Fruit fly (Drosophila melanogaster): ENCODE data around the gene Rab14.
A peak's percentile ranks its signal among the peaks of the same experiment; 100 is the strongest.

Rab14 gene

dm6 chr2L:14346588-14346987 is 8.4 kb upstream of the Rab14 start, which contains the start of gene Send2:
TSS of gene Send2 (minus strand) at chr2L:14346688.
- TF ChIP-seq CG12768 (GFP tag; optimal IDR thresholded peaks at IDR 0.05) (no peak), CG11617 (GFP tag; optimal IDR thresholded peaks at IDR 0.05) (no peak), cic (GFP tag; optimal IDR thresholded peaks at IDR 0.05) (no peak), CG33017 (tag; optimal IDR thresholded peaks at IDR 0.05) (no peak), Hr96 (GFP tag; optimal IDR thresholded peaks at IDR 0.05) (no peak), kay (GFP tag; ENCODE audit: borderline replicate concordance) (no peak)

- no peak for TF ChIP-seq Mnt (GFP tag; optimal IDR thresholded peaks at IDR 0.05)
- TF ChIP-seq bab1 (GFP tag; optimal IDR thresholded peaks at IDR 0.05): peak; percentile 71
- TF ChIP-seq Clk (GFP tag; optimal IDR thresholded peaks at IDR 0.05): no peak
- no peak for TF ChIP-seq kay (GFP tag; ENCODE audit: borderline replicate concordance)
- TF ChIP-seq Crg-1 (GFP tag; optimal IDR thresholded peaks at IDR 0.05): no peak
- TF ChIP-seq cic (GFP tag; optimal IDR thresholded peaks at IDR 0.05): no peak
- no peak for TF ChIP-seq CG14711 (tag; optimal IDR thresholded peaks at IDR 0.05)
Measured at dm6 chr2L:14348602-14349001, 6.3 kb upstream of the Rab14 start, which contains the start of gene mTTF. TSS of gene mTTF (minus strand) at chr2L:14348790.

- no peak for TF ChIP-seq CG7045 (GFP tag; optimal IDR thresholded peaks at IDR 0.05)
- TF ChIP-seq CG11617 (GFP tag; optimal IDR thresholded peaks at IDR 0.05): no peak
- no peak for TF ChIP-seq ovo (GFP tag; optimal IDR thresholded peaks at IDR 0.05)
- TF ChIP-seq tj (GFP tag; optimal IDR thresholded peaks at IDR 0.05): no peak
- TF ChIP-seq Clk (GFP tag; optimal IDR thresholded peaks at IDR 0.05): no peak
- TF ChIP-seq pad (GFP tag; optimal IDR thresholded peaks at IDR 0.05): no peak
- no peak for TF ChIP-seq bab1 (GFP tag; optimal IDR thresholded peaks at IDR 0.05)
- TF ChIP-seq CG12768 (GFP tag; optimal IDR thresholded peaks at IDR 0.05): no peak
- no peak for TF ChIP-seq Crg-1 (GFP tag; optimal IDR thresholded peaks at IDR 0.05)
- no peak for TF ChIP-seq CG7101 (tag; optimal IDR thresholded peaks at IDR 0.05)
- TF ChIP-seq kay (GFP tag; ENCODE audit: borderline replicate concordance): no peak
- TF ChIP-seq CG14711 (tag; optimal IDR thresholded peaks at IDR 0.05): no peak
- TF ChIP-seq cic (GFP tag; optimal IDR thresholded peaks at IDR 0.05): no peak
- no peak for TF ChIP-seq CG5204 (GFP tag; optimal IDR thresholded peaks at IDR 0.05)
- TF ChIP-seq CG1620 (GFP tag; optimal IDR thresholded peaks at IDR 0.05): no peak
- no peak for TF ChIP-seq cnc (optimal IDR thresholded peaks at IDR 0.05)
- no peak for TF ChIP-seq Hr96 (GFP tag; optimal IDR thresholded peaks at IDR 0.05)
Measured at dm6 chr2L:14350587-14350986, 4.4 kb upstream of the Rab14 start.

dm6 chr2L:14351441-14352127 is 3.4 kb upstream of the Rab14 start, which contains the start of gene CG43052:
TSS of gene CG43052 (plus strand) at chr2L:14352077.
- TF ChIP-seq pad (GFP tag; optimal IDR thresholded peaks at IDR 0.05) (no peak), kay (GFP tag; ENCODE audit: borderline replicate concordance) (peak; percentile 21)

dm6 chr2L:14355852-14356174 is 868 bp downstream of the Rab14 start:
- no peak for TF ChIP-seq cic (GFP tag; optimal IDR thresholded peaks at IDR 0.05)
- no peak for TF ChIP-seq CG33017 (tag; optimal IDR thresholded peaks at IDR 0.05)
- no peak for TF ChIP-seq Crg-1 (GFP tag; optimal IDR thresholded peaks at IDR 0.05)
- no peak for TF ChIP-seq Mnt (GFP tag; optimal IDR thresholded peaks at IDR 0.05)
- no peak for TF ChIP-seq tj (GFP tag; optimal IDR thresholded peaks at IDR 0.05)
- TF ChIP-seq kay (GFP tag; ENCODE audit: borderline replicate concordance): no peak
- no peak for TF ChIP-seq Hr96 (GFP tag; optimal IDR thresholded peaks at IDR 0.05)
- no peak for TF ChIP-seq ovo (GFP tag; optimal IDR thresholded peaks at IDR 0.05)
- TF ChIP-seq toe (GFP tag; optimal IDR thresholded peaks at IDR 0.05): no peak

dm6 chr2L:14356279-14356678 is 1.3 kb downstream of the Rab14 start:
- TF ChIP-seq cnc (optimal IDR thresholded peaks at IDR 0.05) (peak in 1 of 2 experiments; percentile 5), CG7045 (GFP tag; optimal IDR thresholded peaks at IDR 0.05) (no peak), CG5204 (GFP tag; optimal IDR thresholded peaks at IDR 0.05) (no peak), tj (GFP tag; optimal IDR thresholded peaks at IDR 0.05) (no peak), Clk (GFP tag; optimal IDR thresholded peaks at IDR 0.05) (no peak), CG1620 (GFP tag; optimal IDR thresholded peaks at IDR 0.05) (no peak), CG14711 (tag; optimal IDR thresholded peaks at IDR 0.05) (no peak), CG33017 (tag; optimal IDR thresholded peaks at IDR 0.05) (no peak), kay (GFP tag; ENCODE audit: borderline replicate concordance) (no peak), Mnt (GFP tag; optimal IDR thresholded peaks at IDR 0.05) (no peak), cic (GFP tag; optimal IDR thresholded peaks at IDR 0.05) (peak; percentile 83), Crg-1 (GFP tag; optimal IDR thresholded peaks at IDR 0.05) (no peak)

- TF ChIP-seq kay (GFP tag; ENCODE audit: borderline replicate concordance) (no peak), ovo (GFP tag; optimal IDR thresholded peaks at IDR 0.05) (no peak), CG5204 (GFP tag; optimal IDR thresholded peaks at IDR 0.05) (no peak), CG33017 (tag; optimal IDR thresholded peaks at IDR 0.05) (no peak), CG7045 (GFP tag; optimal IDR thresholded peaks at IDR 0.05) (no peak), Crg-1 (GFP tag; optimal IDR thresholded peaks at IDR 0.05) (no peak), Hr96 (GFP tag; optimal IDR thresholded peaks at IDR 0.05) (no peak), CG14711 (tag; optimal IDR thresholded peaks at IDR 0.05) (no peak), CG11617 (GFP tag; optimal IDR thresholded peaks at IDR 0.05) (no peak), CG1620 (GFP tag; optimal IDR thresholded peaks at IDR 0.05) (no peak), CG12768 (GFP tag; optimal IDR thresholded peaks at IDR 0.05) (no peak), bab1 (GFP tag; optimal IDR thresholded peaks at IDR 0.05) (no peak), toe (GFP tag; optimal IDR thresholded peaks at IDR 0.05) (no peak), tj (GFP tag; optimal IDR thresholded peaks at IDR 0.05) (no peak), cic (GFP tag; optimal IDR thresholded peaks at IDR 0.05) (no peak), Mnt (GFP tag; optimal IDR thresholded peaks at IDR 0.05) (no peak), Clk (GFP tag; optimal IDR thresholded peaks at IDR 0.05) (no peak), cnc (optimal IDR thresholded peaks at IDR 0.05) (no peak), pad (GFP tag; optimal IDR thresholded peaks at IDR 0.05) (no peak)
Measured at dm6 chr2L:14356793-14357372, 1.9 kb downstream of the Rab14 start.

All from whole organism, adult.